Worm (Caenorhabditis elegans) whole organism, L4 larva: Measurements from ENCODE around the gene srj-33.
A peak's percentile ranks its signal among the peaks of the same experiment; 100 is the strongest.

Experiments used
- F10B5.3 ChIP-seq: sonication (generic microtip); optimal IDR thresholded peaks from 2 replicates; lab custom pipeline; 2016; ENCODE audit warnings: mild to moderate bottlenecking, missing genetic modification characterization, missing compliant biosample characterization
- F26F4.8 ChIP-seq: fragments of 200-800 bp; sonication (Bioruptor generic); conservative IDR thresholded peaks from 2 replicates; pipeline ENCODE4 v1.3.6; 2022; ENCODE audit warnings: missing genetic modification characterization, missing compliant biosample characterization
- F37D6.2 ChIP-seq: sonication (generic microtip); optimal IDR thresholded peaks from 2 replicates; lab custom pipeline; 2016; ENCODE audit warnings: mild to moderate bottlenecking, missing genetic modification characterization, missing compliant biosample characterization
- aha-1 ChIP-seq: fragments of 150-350 bp; peaks from one replicate; lab custom pipeline; 2014; ENCODE audit warnings: missing biosample characterization, missing genetic modification characterization
- aly-2 ChIP-seq: sonication (generic microtip); optimal IDR thresholded peaks from 2 replicates; lab custom pipeline; 2018; ENCODE audit warnings: missing biosample characterization, missing genetic modification characterization
- ama-1 ChIP-seq: fragments of 150-350 bp; optimal IDR thresholded peaks from 2 replicates; lab custom pipeline; 2014; ENCODE audit warnings: inconsistent platforms, mixed read lengths
- ctbp-1 ChIP-seq: fragments of 200-800 bp; sonication (Bioruptor generic); IDR thresholded peaks from 2 replicates; pipeline ENCODE4 v1.3.6; 2022; ENCODE audit warnings: missing genetic modification reagents, missing genetic modification characterization, missing compliant biosample characterization
- daf-12 ChIP-seq: fragments of 150-350 bp; optimal IDR thresholded peaks from 2 replicates; lab custom pipeline; 2014; ENCODE audit warnings: missing biosample characterization, missing genetic modification reagents, missing genetic modification characterization
- daf-16 ChIP-seq, 3 experiments: sonication (generic microtip); optimal IDR thresholded peaks; 2 replicates each; lab custom pipeline; 2016 to 2017; ENCODE audit warnings: missing genetic modification characterization in 3 of 3, missing genetic modification reagents in 3 of 3, mild to moderate bottlenecking in 2 of 3, missing compliant biosample characterization in 2 of 3, missing biosample characterization in 1 of 3, moderate library complexity in 1 of 3
- dmd-6 ChIP-seq: fragments of 200-800 bp; sonication (Bioruptor generic); IDR thresholded peaks from 2 replicates; pipeline ENCODE4 v1.3.6; 2022; ENCODE audit warnings: missing genetic modification reagents, missing genetic modification characterization, missing compliant biosample characterization
- dmd-9 ChIP-seq: fragments of 200-800 bp; sonication (Bioruptor generic); IDR thresholded peaks from 2 replicates; pipeline ENCODE4 v1.3.6; 2022; ENCODE audit warnings: missing genetic modification reagents, missing genetic modification characterization, missing compliant biosample characterization
- fos-1 ChIP-seq: fragments of 150-350 bp; optimal IDR thresholded peaks from 2 replicates; lab custom pipeline; 2014; ENCODE audit warnings: missing biosample characterization, missing genetic modification characterization
- gei-8 ChIP-seq: fragments of 200-800 bp; sonication (Bioruptor generic); optimal IDR thresholded peaks from 2 replicates; lab custom pipeline; 2018; ENCODE audit warnings: mild to moderate bottlenecking, missing genetic modification characterization, missing compliant biosample characterization
- jun-1 ChIP-seq: fragments of 150-350 bp; optimal IDR thresholded peaks from 2 replicates; lab custom pipeline; 2014; ENCODE audit warnings: missing biosample characterization, missing genetic modification reagents, missing genetic modification characterization
- lim-7 ChIP-seq: fragments of 200-800 bp; sonication (Bioruptor generic); IDR thresholded peaks from 2 replicates; pipeline ENCODE4 v1.3.6; 2022; ENCODE audit warnings: missing genetic modification characterization, missing compliant biosample characterization
- lin-1 ChIP-seq: fragments of 200-800 bp; sonication (Bioruptor generic); IDR thresholded peaks from 2 replicates; pipeline ENCODE4 v1.3.6; 2022; ENCODE audit warnings: missing genetic modification reagents, missing genetic modification characterization, missing compliant biosample characterization
- lin-15B ChIP-seq: fragments of 150-350 bp; sonication (generic microtip); optimal IDR thresholded peaks from 3 replicates; lab custom pipeline; 2014; ENCODE audit warnings: missing biosample characterization, missing genetic modification characterization
- lin-29 ChIP-seq: fragments of 200-800 bp; sonication (Bioruptor generic); IDR thresholded peaks from 2 replicates; pipeline ENCODE4 v1.3.6; 2022; ENCODE audit warnings: missing genetic modification reagents, missing genetic modification characterization, missing compliant biosample characterization
- lsy-2 ChIP-seq, 2 experiments: fragments of 150-350 bp in 1 of 2; sonication (generic microtip) in 1 of 2; optimal IDR thresholded peaks; 2 replicates each; lab custom pipeline; 2014 to 2017; ENCODE audit warnings: missing biosample characterization in 2 of 2, missing genetic modification characterization in 2 of 2
- mdl-1 ChIP-seq, 2 experiments: fragments of 150-350 bp in 1 of 2; sonication (generic microtip) in 1 of 2; optimal IDR thresholded peaks; 2 replicates each; lab custom pipeline; 2014 to 2017; ENCODE audit warnings: missing biosample characterization in 2 of 2, missing genetic modification characterization in 2 of 2
- mxl-3 ChIP-seq: fragments of 200-800 bp; sonication (Bioruptor generic); optimal IDR thresholded peaks from 2 replicates; lab custom pipeline; 2018; ENCODE audit warnings: mild to moderate bottlenecking, missing genetic modification characterization, missing compliant biosample characterization
- nhr-25 ChIP-seq: sonication (generic microtip); optimal IDR thresholded peaks from 2 replicates; lab custom pipeline; 2017; ENCODE audit warnings: missing genetic modification characterization, mild to moderate bottlenecking, missing compliant biosample characterization, antibody characterized with exemption, moderate library complexity, borderline replicate concordance; ENCODE audit not compliant: insufficient read depth
- nhr-28 ChIP-seq: fragments of 150-350 bp; optimal IDR thresholded peaks from 2 replicates; lab custom pipeline; 2014; ENCODE audit warnings: missing biosample characterization, missing genetic modification characterization
- nhr-41 ChIP-seq: fragments of 200-800 bp; sonication (Bioruptor generic); IDR thresholded peaks from 2 replicates; pipeline ENCODE4 v1.3.6; 2022; ENCODE audit warnings: missing genetic modification reagents, missing genetic modification characterization, missing compliant biosample characterization
- nhr-48 ChIP-seq: sonication (generic microtip); optimal IDR thresholded peaks from 2 replicates; lab custom pipeline; 2016; ENCODE audit warnings: mild to moderate bottlenecking, missing genetic modification characterization, missing compliant biosample characterization
- pqm-1 ChIP-seq: sonication (generic microtip); optimal IDR thresholded peaks from 2 replicates; lab custom pipeline; 2017; ENCODE audit warnings: missing biosample characterization, missing genetic modification characterization
- tag-97 ChIP-seq: fragments of 200-800 bp; sonication (Bioruptor generic); IDR thresholded peaks from 2 replicates; pipeline ENCODE4 v1.3.6; 2022; ENCODE audit warnings: missing genetic modification characterization, missing compliant biosample characterization
- unc-62 ChIP-seq, 3 experiments: fragments of 150-350 bp in 1 of 3; sonication (generic microtip); optimal IDR thresholded peaks in 2 of 3; peaks in 1 of 3; 1 replicate in 1 of 3; 2 replicates in 2 of 3; lab custom pipeline; 2014 to 2017; ENCODE audit warnings: missing biosample characterization in 3 of 3, missing genetic modification characterization in 3 of 3, missing genetic modification reagents in 3 of 3, missing genotype in 1 of 3
- zfp-2 ChIP-seq: sonication (generic microtip); optimal IDR thresholded peaks from 2 replicates; lab custom pipeline; 2016; ENCODE audit warnings: mild to moderate bottlenecking, missing genetic modification characterization, missing compliant biosample characterization
- zfp-3 ChIP-seq: fragments of 200-800 bp; sonication (Bioruptor generic); conservative IDR thresholded peaks from 2 replicates; pipeline ENCODE4 v1.3.6; 2022; ENCODE audit warnings: missing genetic modification reagents, missing genetic modification characterization, missing compliant biosample characterization
- zip-11 ChIP-seq: fragments of 200-800 bp; sonication (Bioruptor generic); IDR thresholded peaks from 2 replicates; pipeline ENCODE4 v1.3.6; 2022; ENCODE audit warnings: missing genetic modification characterization, missing compliant biosample characterization
- zip-2 ChIP-seq: fragments of 150-350 bp; optimal IDR thresholded peaks from 2 replicates; lab custom pipeline; 2014; ENCODE audit warnings: missing biosample characterization, missing genetic modification characterization

Gene srj-33

DNA sequence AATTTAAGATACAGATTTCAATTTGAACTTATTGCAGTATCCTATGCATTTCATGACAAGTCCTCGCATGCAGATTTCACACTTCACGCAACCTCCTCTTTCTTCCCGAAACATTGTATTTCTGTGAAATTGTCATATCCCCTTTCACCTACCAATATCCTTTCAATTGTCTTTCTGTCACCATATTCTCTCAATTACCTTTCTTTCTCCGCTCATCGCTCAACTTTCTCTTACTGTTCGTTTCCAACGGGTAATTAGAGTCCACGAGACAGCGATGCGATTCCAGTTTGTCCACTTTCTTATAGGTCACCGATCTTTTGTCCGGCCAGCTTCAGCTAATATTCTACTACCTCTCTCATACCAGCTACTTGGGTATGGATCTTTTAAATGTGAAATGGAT is 15.1 kb upstream of the srj-33 start, which contains the start of gene mam-5:
Gene mam-5 (plus strand): TSS at position 304 of the 400 bp plus-strand sequence.
- TF ChIP-seq F26F4.8 (no peak), aha-1 (peak; percentile 74)
- TF ChIP-seq, all 104 proteins: peak for 1

DNA sequence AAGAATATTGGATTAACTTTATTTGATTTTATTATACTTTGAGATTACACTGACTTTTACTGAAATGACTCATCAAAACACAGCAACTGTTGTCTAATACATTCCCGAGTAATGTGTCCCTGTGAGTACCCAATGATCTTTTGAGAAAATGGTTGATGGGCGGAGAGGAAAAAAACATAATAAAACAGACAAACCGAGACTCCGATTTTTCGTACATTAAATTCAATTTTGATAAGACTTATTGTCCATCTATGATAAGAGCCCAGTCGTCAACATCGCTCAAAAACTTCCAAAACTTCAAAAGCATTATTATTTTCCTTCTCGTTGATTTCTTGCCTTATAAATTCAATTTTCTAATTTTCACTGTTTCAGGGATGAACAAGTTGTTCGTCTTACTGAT is 13.5 kb upstream of the srj-33 start, which contains the start of gene ttr-46:
Gene ttr-46 (plus strand): TSS at position 373 of the 400 bp plus-strand sequence.
- no peak for TF ChIP-seq lin-15B (tag; lab: Kevin White, UChicago)
- TF ChIP-seq zfp-2 (tag; lab: Kevin White, UChicago) = no peak
- no peak for TF ChIP-seq zip-11 (GFP tag; lab: Robert Waterston, UW)
- no peak for TF ChIP-seq F37D6.2 (tag; lab: Kevin White, UChicago)
- TF ChIP-seq nhr-28 = peak; percentile 53
- TF ChIP-seq ama-1 (lab: Kevin White, UChicago) = no peak
- no peak for TF ChIP-seq ctbp-1 (GFP tag; lab: Robert Waterston, UW)
- peak; percentile 63 for TF ChIP-seq pqm-1 (tag; lab: Kevin White, UChicago)
- TF ChIP-seq dmd-9 = no peak
- no peak for TF ChIP-seq nhr-41 (GFP tag; lab: Robert Waterston, UW)
- TF ChIP-seq mxl-3 (GFP tag; lab: Kevin White, UChicago) = no peak
- TF ChIP-seq lsy-2 (tag; optimal IDR thresholded peaks at IDR 0.05; lab: Kevin White, UChicago) = no peak
- no peak for TF ChIP-seq daf-16 (GFP tag; optimal IDR thresholded peaks at IDR 0.05; lab: Kevin White, UChicago)
- TF ChIP-seq daf-16 (tag; optimal IDR thresholded peaks at IDR 0.05; lab: Kevin White, UChicago) = peak; percentile 65
- TF ChIP-seq zip-2 (tag; lab: Kevin White, UChicago) = no peak
- TF ChIP-seq tag-97 = no peak
- no peak for TF ChIP-seq gei-8 (GFP tag; lab: Kevin White, UChicago)
- TF ChIP-seq aly-2 (tag; lab: Kevin White, UChicago) = no peak

DNA sequence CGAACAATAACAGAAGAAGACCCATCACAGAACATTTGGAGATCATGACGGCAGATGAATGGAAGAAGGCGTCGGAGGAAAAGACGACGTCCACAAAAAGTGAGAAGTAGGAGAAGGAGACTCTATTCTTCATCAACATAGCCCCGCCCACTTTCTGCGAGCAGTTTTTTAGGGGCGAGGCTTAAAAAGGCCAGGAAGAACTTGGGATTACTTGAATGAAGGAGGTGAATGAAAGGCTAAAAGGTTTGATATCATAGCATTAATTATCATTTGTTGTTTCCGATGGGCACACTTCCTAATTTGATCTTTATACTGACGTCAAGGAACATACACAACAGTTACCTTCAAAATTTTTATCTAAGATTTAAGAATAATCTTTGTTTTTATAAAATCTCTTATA is 11.5 kb upstream of the srj-33 start, which contains the start of gene nlp-58:
Gene nlp-58 (minus strand): TSS at position 101 of the 400 bp plus-strand sequence.
- no peak for TF ChIP-seq nhr-25 (tag; lab: Kevin White, UChicago)
- no peak for TF ChIP-seq unc-62 (GFP tag; optimal IDR thresholded peaks at IDR 0.05 in 1 of 2; lab: Kevin White, UChicago)
- no peak for TF ChIP-seq unc-62 (tag; optimal IDR thresholded peaks at IDR 0.05; lab: Kevin White, UChicago)
- no peak for TF ChIP-seq jun-1
- TF ChIP-seq aly-2 (tag; lab: Kevin White, UChicago) = no peak
- no peak for TF ChIP-seq lim-7 (GFP tag; lab: Robert Waterston, UW)
- TF ChIP-seq nhr-48 (tag; lab: Kevin White, UChicago) = no peak
- TF ChIP-seq zfp-3 (GFP tag; lab: Robert Waterston, UW) = no peak
- no peak for TF ChIP-seq dmd-6 (GFP tag; lab: Robert Waterston, UW)
- TF ChIP-seq fos-1 (tag; lab: Kevin White, UChicago) = no peak
- no peak for TF ChIP-seq lin-1 (GFP tag; lab: Robert Waterston, UW)
- TF ChIP-seq mdl-1 (tag; optimal IDR thresholded peaks at IDR 0.05; lab: Kevin White, UChicago) = no peak
- TF ChIP-seq daf-12 (tag; lab: Kevin White, UChicago) = no peak
- TF ChIP-seq lin-29 (GFP tag; lab: Robert Waterston, UW) = no peak

DNA sequence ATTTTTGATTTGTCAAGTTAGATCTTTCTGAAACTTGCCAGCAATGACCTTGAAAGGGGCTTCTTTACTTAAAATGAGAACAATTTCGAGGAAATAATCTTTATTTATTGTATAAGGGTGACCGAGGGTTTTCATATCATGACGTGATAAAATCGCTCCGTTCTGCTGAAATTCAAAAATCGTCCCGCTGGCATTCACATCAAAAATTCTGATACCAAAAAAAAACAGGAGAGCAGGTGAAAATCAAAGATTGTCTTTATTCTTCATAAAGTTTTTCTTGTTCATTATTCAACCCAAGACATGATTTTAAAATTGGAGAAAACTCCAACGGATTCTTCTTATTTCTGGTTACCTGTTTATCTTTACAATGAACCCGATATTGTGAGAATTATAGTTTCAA is 6.8 kb upstream of the srj-33 start, which contains the start of gene sre-28:
Gene sre-28 (plus strand): TSS at position 301 of the 400 bp plus-strand sequence.
- TF ChIP-seq nhr-28 = no peak
- peak in 1 of 2 experiments; percentile 19 for TF ChIP-seq unc-62 (GFP tag; optimal IDR thresholded peaks at IDR 0.05 in 1 of 2; lab: Kevin White, UChicago)
- TF ChIP-seq unc-62 (tag; optimal IDR thresholded peaks at IDR 0.05; lab: Kevin White, UChicago) = no peak
- TF ChIP-seq F26F4.8 = no peak
- no peak for TF ChIP-seq dmd-6 (GFP tag; lab: Robert Waterston, UW)

DNA sequence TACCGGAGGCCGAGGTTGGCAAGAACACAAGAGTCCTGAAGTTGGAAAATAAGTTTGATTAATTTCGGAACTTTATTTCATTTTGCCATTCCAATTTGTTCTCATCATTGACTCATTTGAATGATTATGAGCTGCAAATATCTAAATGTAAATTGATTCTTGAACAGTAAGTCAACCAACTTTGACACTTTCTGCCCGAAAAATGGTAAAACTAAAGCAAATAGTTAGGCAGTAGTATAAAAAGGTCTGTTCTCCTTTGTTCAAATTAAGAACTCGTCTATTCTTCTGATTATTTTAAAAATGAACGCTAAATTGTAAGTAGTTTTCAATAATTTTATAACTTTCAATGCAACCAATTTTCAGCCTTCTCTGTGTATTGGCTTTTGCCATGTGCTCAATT is 5.7 kb upstream of the srj-33 start, which contains the start of gene fipr-12:
Gene fipr-12 (plus strand): TSS at position 301 of the 400 bp plus-strand sequence.
- TF ChIP-seq unc-62 (GFP tag; optimal IDR thresholded peaks at IDR 0.05 in 1 of 2; lab: Kevin White, UChicago) = peak in 1 of 2 experiments; percentile 70
- no peak for TF ChIP-seq unc-62 (tag; optimal IDR thresholded peaks at IDR 0.05; lab: Kevin White, UChicago)
- no peak for TF ChIP-seq F10B5.3
